Worm (Caenorhabditis elegans) whole organism, L4/young adult: ENCODE results near the gene srh-208.

Source experiments
- dao-5 ChIP-seq: sonication (generic microtip); optimal IDR thresholded peaks from 2 replicates; lab custom pipeline; 2016; ENCODE audit warnings: missing genotype, missing genetic modification characterization, moderate library complexity, missing compliant biosample characterization
- him-1 ChIP-seq: sonication (generic microtip); optimal IDR thresholded peaks from 2 replicates; lab custom pipeline; 2016; ENCODE audit warnings: missing genotype, missing genetic modification reagents, missing genetic modification characterization, missing compliant biosample characterization

DNA sequence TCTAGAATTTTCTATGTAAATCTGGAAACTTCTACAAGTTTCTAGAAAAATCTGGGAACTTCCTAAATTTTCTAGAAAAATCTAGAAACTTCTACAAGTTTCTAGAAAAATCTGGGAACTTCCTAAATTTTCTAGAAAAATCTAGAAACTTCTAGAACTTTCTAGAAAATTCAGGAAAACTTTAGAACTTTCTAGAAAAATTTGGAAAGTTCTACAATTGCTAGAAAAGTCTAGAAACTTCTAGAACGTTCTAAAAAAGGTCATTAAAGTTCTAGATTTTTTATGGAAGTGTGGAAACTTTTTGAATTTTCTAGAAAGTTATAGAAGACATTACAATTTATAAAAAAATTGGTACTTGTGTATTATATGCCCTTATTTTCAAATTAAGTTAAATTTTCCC lies 24.1 kb upstream of the srh-208 start, which contains the start of gene F55C9.5:
- no peak for TF ChIP-seq dao-5
- no peak for TF ChIP-seq him-1 (tag; lab: Kevin White, UChicago)
